Worm (Caenorhabditis elegans): ENCODE measurements around the gene Y66D12A.11.
A peak's percentile ranks its signal among the peaks of the same experiment; 100 is the strongest.

The Y66D12A.11 gene

DNA sequence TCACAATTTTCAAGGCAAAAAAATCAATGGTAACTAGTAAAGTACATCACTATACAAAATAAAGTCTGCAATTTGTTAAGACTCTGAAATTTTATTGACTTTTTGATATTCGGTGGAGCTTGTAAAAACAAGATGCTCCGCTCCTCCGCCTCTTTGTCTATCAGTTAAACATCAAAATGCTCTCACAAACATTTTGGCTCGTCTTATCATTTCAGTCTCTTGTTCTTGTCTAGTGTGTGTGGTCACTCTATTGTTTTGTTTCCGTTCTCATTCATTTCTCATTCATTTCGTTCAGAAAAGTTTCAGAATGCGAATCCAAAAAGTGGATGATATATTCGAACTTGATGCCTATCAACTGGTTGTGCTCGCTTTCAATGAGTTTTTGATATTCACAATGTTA is 15.2 kb upstream of the Y66D12A.11 start, which contains the start of gene Y66D12A.13:
Gene Y66D12A.13 (plus strand): TSS at position 301 of the 400 bp plus-strand sequence.
- no peak for TF ChIP-seq elt-3 (tag; optimal IDR thresholded peaks at IDR 0.05)
- TF ChIP-seq fos-1 (tag; optimal IDR thresholded peaks at IDR 0.05) = peak; percentile 3

ce11 chrIII:11554701-11555111 is 8.6 kb upstream of the Y66D12A.11 start:
- TF ChIP-seq nhr-21 (tag; optimal IDR thresholded peaks at IDR 0.05) = peak; percentile 22
- TF ChIP-seq sma-3 (GFP tag; optimal IDR thresholded peaks at IDR 0.05) = peak; percentile 41
- no peak for TF ChIP-seq ztf-11 (tag; optimal IDR thresholded peaks at IDR 0.05)
- peak; percentile 44 for TF ChIP-seq nhr-25 (tag; optimal IDR thresholded peaks at IDR 0.05)
- TF ChIP-seq egl-27 (tag; optimal IDR thresholded peaks at IDR 0.05) = no peak
- TF ChIP-seq nhr-129 (tag; optimal IDR thresholded peaks at IDR 0.05) = peak; percentile 24
- no peak for TF ChIP-seq lsy-2 (tag; optimal IDR thresholded peaks at IDR 0.05)

ce11 chrIII:11556860-11557259 is 6.4 kb upstream of the Y66D12A.11 start:
- no peak for TF ChIP-seq elt-1 (tag; optimal IDR thresholded peaks at IDR 0.05)
- no peak for TF ChIP-seq mdl-1 (tag; optimal IDR thresholded peaks at IDR 0.05)
- no peak for TF ChIP-seq unc-62 (GFP tag; optimal IDR thresholded peaks at IDR 0.05)
- TF ChIP-seq nhr-6 (tag; optimal IDR thresholded peaks at IDR 0.05) = no peak
- TF ChIP-seq nhr-129 (tag; optimal IDR thresholded peaks at IDR 0.05) = no peak
- TF ChIP-seq crh-2 (tag; optimal IDR thresholded peaks at IDR 0.05) = no peak
- TF ChIP-seq lin-11 (tag; optimal IDR thresholded peaks at IDR 0.05) = no peak
- peak; percentile 1 for TF ChIP-seq gmeb-1 (tag; optimal IDR thresholded peaks at IDR 0.05)
- no peak for TF ChIP-seq nhr-23 (tag; optimal IDR thresholded peaks at IDR 0.05)
- TF ChIP-seq F13H6.1 (tag; optimal IDR thresholded peaks at IDR 0.05) = peak; percentile 46
- peak; percentile 52 for TF ChIP-seq nhr-25 (tag; optimal IDR thresholded peaks at IDR 0.05)
- no peak for TF ChIP-seq ceh-82 (tag; optimal IDR thresholded peaks at IDR 0.05)
- TF ChIP-seq elt-3 (tag; optimal IDR thresholded peaks at IDR 0.05) = no peak
- TF ChIP-seq fos-1 (tag; optimal IDR thresholded peaks at IDR 0.05) = no peak
- no peak for TF ChIP-seq mab-5 (tag; optimal IDR thresholded peaks at IDR 0.05)
- no peak for TF ChIP-seq lin-39 (tag; optimal IDR thresholded peaks at IDR 0.05)
- no peak for TF ChIP-seq aly-2 (tag; optimal IDR thresholded peaks at IDR 0.05)
- no peak for TF ChIP-seq sem-4 (tag; optimal IDR thresholded peaks at IDR 0.05)
- peak; percentile 17 for TF ChIP-seq ceh-16 (tag; optimal IDR thresholded peaks at IDR 0.05)
- no peak for TF ChIP-seq nhr-12 (tag; optimal IDR thresholded peaks at IDR 0.05)
- TF ChIP-seq C34F6.9 (tag; optimal IDR thresholded peaks at IDR 0.05) = no peak

DNA sequence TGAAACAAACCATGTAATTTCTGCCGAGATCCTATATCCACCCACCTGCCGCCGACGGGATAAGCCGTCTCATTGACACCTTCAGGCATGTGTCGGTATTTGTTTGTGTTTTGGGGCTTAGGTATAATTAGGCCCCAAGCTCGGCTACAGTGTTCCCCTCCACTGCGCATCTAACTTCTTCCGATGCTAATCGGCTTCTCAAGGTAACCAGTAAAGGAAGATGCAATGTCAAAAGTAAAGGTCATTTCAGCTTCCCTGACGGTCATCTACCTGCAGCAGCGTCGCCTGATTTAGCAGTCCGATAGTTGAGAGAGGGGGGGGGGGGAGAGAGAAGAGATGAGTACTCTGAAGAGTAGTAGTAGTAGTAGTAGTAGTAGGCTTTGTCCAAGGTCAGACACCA is 5.0 kb upstream of the Y66D12A.11 start:
- TF ChIP-seq R02D3.7 (tag; optimal IDR thresholded peaks at IDR 0.05) (no peak), nhr-25 (tag; optimal IDR thresholded peaks at IDR 0.05) (peak; percentile 36), ceh-16 (tag; optimal IDR thresholded peaks at IDR 0.05) (peak; percentile 15), egl-27 (tag; optimal IDR thresholded peaks at IDR 0.05) (peak; percentile 6)

- peak; percentile 6 for TF ChIP-seq blmp-1 (tag; optimal IDR thresholded peaks at IDR 0.05; ENCODE audit: insufficient read depth)
- peak; percentile 62 for TF ChIP-seq nhr-25 (tag; optimal IDR thresholded peaks at IDR 0.05)
- no peak for TF ChIP-seq mab-5 (tag; optimal IDR thresholded peaks at IDR 0.05)
Observed at ce11 chrIII:11559677-11560076, 3.6 kb upstream of the Y66D12A.11 start.

- no peak for TF ChIP-seq F13H6.1 (tag; optimal IDR thresholded peaks at IDR 0.05)
- no peak for TF ChIP-seq mbf-1 (tag; optimal IDR thresholded peaks at IDR 0.05)
- TF ChIP-seq lin-39 (tag; optimal IDR thresholded peaks at IDR 0.05) = no peak
- TF ChIP-seq nhr-77 (tag; optimal IDR thresholded peaks at IDR 0.05) = no peak
- no peak for TF ChIP-seq lsy-2 (tag; optimal IDR thresholded peaks at IDR 0.05)
- TF ChIP-seq skn-1 (tag; optimal IDR thresholded peaks at IDR 0.05) = no peak
- no peak for TF ChIP-seq blmp-1 (tag; optimal IDR thresholded peaks at IDR 0.05; ENCODE audit: insufficient read depth)
- no peak for TF ChIP-seq crh-2 (tag; optimal IDR thresholded peaks at IDR 0.05)
- TF ChIP-seq nhr-23 (tag; optimal IDR thresholded peaks at IDR 0.05) = no peak
Observed at ce11 chrIII:11560504-11561202, 2.6 kb upstream of the Y66D12A.11 start, which contains the start of gene ztf-29. Gene ztf-29 (plus strand): TSS chrIII:11561152.
